Fruit fly (Drosophila melanogaster): ENCODE measurements around the gene CG12617.
A peak's percentile ranks its signal among the peaks of the same experiment; 100 is the strongest.

The CG12617 gene

DNA sequence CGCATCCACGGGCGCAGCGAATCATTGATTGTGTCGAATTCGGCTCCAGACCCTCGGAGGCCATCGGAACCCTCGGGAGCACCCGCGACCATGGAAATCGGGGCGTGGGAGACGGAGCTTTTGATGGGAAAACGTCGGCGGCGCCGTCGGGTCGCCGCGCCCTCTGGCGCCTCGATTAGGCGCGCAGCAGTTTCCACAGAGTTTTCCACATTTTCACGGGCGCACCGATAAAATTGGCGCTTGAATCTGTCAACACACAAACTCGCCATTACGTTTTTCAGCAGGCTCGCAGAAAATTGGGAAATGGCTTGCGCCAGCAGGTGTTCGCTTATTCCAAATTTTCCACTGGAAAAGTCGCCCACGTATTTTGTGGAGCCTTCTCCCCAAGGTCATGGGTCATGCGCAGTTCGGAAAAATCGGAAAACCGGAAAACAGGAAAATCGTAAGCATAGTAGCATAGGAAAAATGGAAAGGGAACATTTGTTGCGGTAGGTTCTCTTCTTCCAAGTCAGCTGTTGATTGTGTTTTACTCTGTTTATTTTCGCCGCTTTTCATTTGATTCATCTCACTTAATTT, 20.3 kb downstream of the CG12617 start (continued):
- TF ChIP-seq C15 (GFP tag; IDR thresholded peaks at IDR 0.05) = no peak
- TF ChIP-seq eve (GFP tag; optimal IDR thresholded peaks at IDR 0.05) = no peak
- no peak for TF ChIP-seq emc (GFP tag; optimal IDR thresholded peaks at IDR 0.05)
- no peak for TF ChIP-seq run (tag; optimal IDR thresholded peaks at IDR 0.05)
- TF ChIP-seq unc-4 (GFP tag; IDR thresholded peaks at IDR 0.05; ENCODE audit: partially characterized antibody) = 0 out of 2 replicates have a peak, but pooled peaks have one; percentile 18
- no peak for TF ChIP-seq CG17359 (tag; optimal IDR thresholded peaks at IDR 0.05)
- TF ChIP-seq CG11504 (tag; optimal IDR thresholded peaks at IDR 0.05) = peak; percentile 20

DNA sequence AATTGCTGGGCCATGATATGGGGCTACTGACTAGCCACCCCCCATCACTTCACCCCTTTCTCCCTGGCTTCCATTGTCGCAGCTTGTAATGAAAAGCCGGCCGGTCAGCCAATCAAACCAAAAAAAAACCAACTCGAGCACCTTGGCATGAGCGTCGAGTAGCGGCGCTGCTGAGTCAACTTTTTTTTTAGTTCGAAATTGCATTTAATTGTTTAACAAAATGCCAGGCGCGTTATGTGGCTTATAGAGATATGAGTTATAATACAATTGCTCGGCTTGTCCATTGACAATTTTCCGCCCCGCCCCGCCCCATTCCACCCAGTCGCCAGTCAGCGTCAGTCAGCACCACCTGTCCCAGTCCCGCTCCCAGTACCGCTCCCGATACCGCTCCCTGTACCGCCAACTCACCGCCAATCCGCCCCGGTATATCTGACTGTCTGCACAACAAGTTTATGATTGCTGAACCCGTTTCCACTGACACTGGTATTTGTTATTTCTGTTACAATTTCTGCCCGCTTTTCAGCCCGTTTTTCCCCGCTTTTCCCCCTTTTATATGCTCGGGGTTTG, 26.8 kb downstream of the CG12617 start:
- TF ChIP-seq CG10366 (GFP tag; IDR thresholded peaks at IDR 0.05) = no peak
- no peak for TF ChIP-seq CG1647 (GFP tag; optimal IDR thresholded peaks at IDR 0.05)
- TF ChIP-seq H2.0 (GFP tag; IDR thresholded peaks at IDR 0.05) = no peak
- no peak for TF ChIP-seq CG7271 (tag; optimal IDR thresholded peaks at IDR 0.05)
- no peak for TF ChIP-seq onecut (GFP tag; IDR thresholded peaks at IDR 0.05)
- TF ChIP-seq oc (tag; optimal IDR thresholded peaks at IDR 0.05) = no peak
- TF ChIP-seq CG9932 (GFP tag; IDR thresholded peaks at IDR 0.05) = no peak
- TF ChIP-seq Fer2 (tag; optimal IDR thresholded peaks at IDR 0.05) = no peak
- TF ChIP-seq HLHmδ (GFP tag; optimal IDR thresholded peaks at IDR 0.05) = no peak
- TF ChIP-seq Ets65A (GFP tag) = peak; percentile 37
- peak; percentile 7 for TF ChIP-seq CG12769 (tag; optimal IDR thresholded peaks at IDR 0.05)
- no peak for TF ChIP-seq wdn (GFP tag; IDR thresholded peaks at IDR 0.05)
- no peak for TF ChIP-seq CHES-1-like (GFP tag; optimal IDR thresholded peaks at IDR 0.05)
- TF ChIP-seq crol (GFP tag; IDR thresholded peaks at IDR 0.05) = peak; percentile 58
- TF ChIP-seq CG16779 (GFP tag; IDR thresholded peaks at IDR 0.05) = no peak
- no peak for TF ChIP-seq Ssrp (tag; optimal IDR thresholded peaks at IDR 0.05)
- TF ChIP-seq CG2889 (GFP tag; IDR thresholded peaks at IDR 0.05) = no peak
- no peak for TF ChIP-seq zfh1 (GFP tag; IDR thresholded peaks at IDR 0.05)
- no peak for TF ChIP-seq CG17802 (tag; optimal IDR thresholded peaks at IDR 0.05)
- no peak for TF ChIP-seq luna (GFP tag; optimal IDR thresholded peaks at IDR 0.05)
- TF ChIP-seq da (GFP tag; optimal IDR thresholded peaks at IDR 0.05) = no peak
- no peak for TF ChIP-seq Mes4 (GFP tag; optimal IDR thresholded peaks at IDR 0.05)
- no peak for TF ChIP-seq CG10274 (GFP tag; optimal IDR thresholded peaks at IDR 0.05)
- TF ChIP-seq CG2199 (GFP tag; IDR thresholded peaks at IDR 0.05) = 0 out of 3 replicates have a peak, but pooled peaks have one; percentile 11
- TF ChIP-seq CG13775 (GFP tag; optimal IDR thresholded peaks at IDR 0.05) = no peak
- no peak for TF ChIP-seq HHEX (GFP tag; optimal IDR thresholded peaks at IDR 0.05)
- no peak for TF ChIP-seq CG10979 (tag; optimal IDR thresholded peaks at IDR 0.05)
- no peak for TF ChIP-seq Tbp (GFP tag; optimal IDR thresholded peaks at IDR 0.05)
- TF ChIP-seq Hr3 (GFP tag; optimal IDR thresholded peaks at IDR 0.05) = no peak
- TF ChIP-seq CG14050 (GFP tag; IDR thresholded peaks at IDR 0.05) = 0 out of 3 replicates have a peak, but pooled peaks have one; percentile 12

DNA sequence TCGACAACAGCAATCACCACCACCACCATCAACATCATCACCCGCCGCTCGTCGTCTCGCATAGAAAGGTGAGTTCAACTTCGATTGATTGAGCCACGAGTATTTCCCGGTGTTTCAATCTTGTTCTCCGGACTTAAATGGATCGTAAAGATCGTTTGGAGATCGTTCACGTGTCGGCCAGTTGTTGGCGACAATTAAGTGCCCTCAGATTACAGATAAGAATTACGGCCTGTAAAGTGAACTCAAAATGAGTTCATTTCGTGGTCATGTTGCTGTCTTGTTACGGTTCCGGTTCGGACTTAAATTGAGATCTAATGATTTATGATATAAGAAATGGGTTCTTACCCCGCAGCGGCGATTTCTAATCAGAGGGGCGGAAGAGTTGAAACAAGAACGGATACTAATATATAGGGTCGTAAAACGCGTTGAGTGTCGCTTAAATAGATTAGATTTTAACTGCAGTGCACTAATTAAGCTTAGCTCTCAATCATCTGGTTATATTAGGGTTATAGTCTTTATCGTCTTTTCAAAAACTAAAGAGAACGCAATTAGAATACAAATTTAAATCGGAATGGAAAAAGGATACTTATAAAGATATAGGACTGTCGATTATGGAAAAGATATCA, 27.6 kb downstream of the CG12617 start:
- TF ChIP-seq CG9609 (GFP tag; optimal IDR thresholded peaks at IDR 0.05) (no peak), Dbx (GFP tag; IDR thresholded peaks at IDR 0.05) (no peak), CG15601 (tag; optimal IDR thresholded peaks at IDR 0.05) (peak; percentile 75), grn (GFP tag; optimal IDR thresholded peaks at IDR 0.05) (peak; percentile 94), exex (tag; optimal IDR thresholded peaks at IDR 0.05) (peak; percentile 29), ash1 (GFP tag; optimal IDR thresholded peaks at IDR 0.05) (no peak), Hr78 (GFP tag; optimal IDR thresholded peaks at IDR 0.05) (peak in 1 of 2 experiments; percentile 51), CG7839 (tag; optimal IDR thresholded peaks at IDR 0.05) (no peak), fu2 (GFP tag; optimal IDR thresholded peaks at IDR 0.05) (no peak), Hand (GFP tag; optimal IDR thresholded peaks at IDR 0.05) (no peak), run (tag; optimal IDR thresholded peaks at IDR 0.05) (peak; percentile 31), yki (optimal IDR thresholded peaks at IDR 0.05) (no peak), nom (GFP tag; optimal IDR thresholded peaks at IDR 0.05) (no peak)
